Worm (Caenorhabditis elegans): Measurements from ENCODE around the gene fbxb-46.

DNA sequence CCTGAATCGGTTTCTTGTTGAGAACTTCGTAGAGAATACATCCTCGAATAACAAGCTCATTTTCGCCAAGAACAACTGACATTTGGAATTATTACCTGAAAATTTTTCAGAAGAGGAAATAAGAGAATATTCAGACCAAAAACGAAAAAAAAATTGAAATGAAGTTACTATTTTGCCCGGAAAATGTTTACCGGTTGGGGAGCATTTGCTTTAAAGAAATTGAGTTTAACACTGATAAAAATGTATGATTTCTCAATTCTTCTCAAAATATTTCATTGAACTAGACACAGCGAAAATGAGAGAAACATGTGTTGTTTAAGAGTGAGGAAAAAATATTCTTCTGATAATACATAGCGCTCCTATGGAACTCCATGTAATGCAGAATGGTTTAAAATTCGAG is 45.5 kb upstream of the fbxb-46 start, which contains the start of gene fbxa-165:
- TF ChIP-seq ama-1 (optimal IDR thresholded peaks at IDR 0.05): no peak
- no peak for TF ChIP-seq hmg-4 (GFP tag; optimal IDR thresholded peaks at IDR 0.05)
- TF ChIP-seq F13C5.2 (tag; optimal IDR thresholded peaks at IDR 0.05): no peak
- TF ChIP-seq scrt-1 (GFP tag; IDR thresholded peaks at IDR 0.05): no peak
- TF ChIP-seq hnd-1 (tag; optimal IDR thresholded peaks at IDR 0.05): no peak
- no peak for TF ChIP-seq sea-1 (GFP tag; conservative IDR thresholded peaks at IDR 0.05)
- no peak for TF ChIP-seq flt-1 (GFP tag; IDR thresholded peaks at IDR 0.05)
- no peak for TF ChIP-seq ceh-13 (GFP tag; optimal IDR thresholded peaks at IDR 0.05)
- TF ChIP-seq B0310.2 (tag; optimal IDR thresholded peaks at IDR 0.05): no peak
